Fruit fly (Drosophila melanogaster): ENCODE data around the gene CG4364.

DNA sequence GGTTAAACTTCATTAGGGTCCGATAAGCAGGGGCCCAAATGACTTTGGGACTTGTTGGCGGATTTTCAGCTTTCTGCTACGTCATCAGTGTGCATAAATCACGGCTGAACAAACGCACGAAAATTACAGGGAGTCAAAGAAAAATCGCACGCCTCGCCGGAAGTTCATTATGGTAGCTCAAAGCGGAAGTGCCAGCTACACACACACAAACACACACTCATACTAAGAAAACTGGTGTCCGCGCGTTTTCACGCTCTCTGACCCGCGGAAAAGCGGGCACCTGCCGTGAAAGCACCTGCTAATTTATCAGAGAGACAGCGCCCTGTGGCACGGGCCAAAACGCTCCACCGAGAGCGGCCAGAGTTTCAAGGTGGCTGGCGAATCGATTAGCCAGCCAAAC lies 26.3 kb upstream of the CG4364 start:
- TF ChIP-seq h (optimal IDR thresholded peaks at IDR 0.05) (no peak), Sin3A (optimal IDR thresholded peaks at IDR 0.05) (no peak), psq (optimal IDR thresholded peaks at IDR 0.05) (no peak), insv (optimal IDR thresholded peaks at IDR 0.05) (no peak), Myc (optimal IDR thresholded peaks at IDR 0.05) (no peak)
